Fruit fly (Drosophila melanogaster) whole organism, pupa: ENCODE measurements around the gene CG5071.

Experiments
- CG10348 ChIP-seq: fragments of 200-800 bp; sonication (Bioruptor generic); IDR thresholded peaks from 2 replicates; pipeline ENCODE4 v1.3.6; 2022; ENCODE audit warnings: missing biosample characterization, missing genetic modification characterization
- CG14655 ChIP-seq: fragments of 200-800 bp; sonication (Bioruptor generic); optimal IDR thresholded peaks from 3 replicates; lab custom pipeline; 2017; ENCODE audit warnings: mild to moderate bottlenecking, missing biosample characterization, missing genetic modification reagents, missing genetic modification characterization
- CG34367 ChIP-seq: fragments of 200-800 bp; sonication (Bioruptor generic); optimal IDR thresholded peaks from 2 replicates; lab custom pipeline; 2018; ENCODE audit warnings: missing biosample characterization, mild to moderate bottlenecking, missing genetic modification characterization
- CG8159 ChIP-seq: fragments of 200-800 bp; sonication (Bioruptor generic); optimal IDR thresholded peaks from 3 replicates; lab custom pipeline; 2018; ENCODE audit warnings: missing biosample characterization, mild to moderate bottlenecking, missing genetic modification characterization, moderate library complexity
- CG8301 ChIP-seq: fragments of 200-800 bp; sonication (Bioruptor generic); optimal IDR thresholded peaks from 2 replicates; lab custom pipeline; 2018; ENCODE audit warnings: missing biosample characterization, mild to moderate bottlenecking, missing genetic modification characterization
- CG9948 ChIP-seq: fragments of 200-800 bp; sonication (Bioruptor generic); optimal IDR thresholded peaks from 2 replicates; lab custom pipeline; 2018; ENCODE audit warnings: missing biosample characterization, mild to moderate bottlenecking, missing genetic modification characterization, moderate library complexity
- D1 ChIP-seq: fragments of 200-800 bp; sonication (Bioruptor generic); optimal IDR thresholded peaks from 2 replicates; lab custom pipeline; 2018; ENCODE audit warnings: missing biosample characterization, mild to moderate bottlenecking, missing genetic modification characterization, moderate library complexity
- EcR ChIP-seq: fragments of 200-800 bp; sonication (Bioruptor generic); optimal IDR thresholded peaks from 3 replicates; lab custom pipeline; 2019; ENCODE audit warnings: missing biosample characterization, missing genetic modification characterization, mild to moderate bottlenecking, moderate library complexity, missing genetic modification reagents
- Ets98B ChIP-seq: fragments of 200-800 bp; sonication (Bioruptor generic); IDR thresholded peaks from 2 replicates; pipeline ENCODE4 v1.3.6; 2022; ENCODE audit warnings: missing biosample characterization, missing genetic modification characterization
- Pif1A ChIP-seq: fragments of 200-800 bp; sonication (Bioruptor generic); optimal IDR thresholded peaks from 3 replicates; lab custom pipeline; 2016; ENCODE audit warnings: missing biosample characterization, missing genetic modification characterization
- Pif1B ChIP-seq: fragments of 200-800 bp; sonication (Bioruptor generic); optimal IDR thresholded peaks from 3 replicates; lab custom pipeline; 2016; ENCODE audit warnings: missing biosample characterization, missing genetic modification characterization
- Snoo ChIP-seq: fragments of 200-800 bp; sonication (Bioruptor generic); optimal IDR thresholded peaks from 3 replicates; lab custom pipeline; 2017; ENCODE audit warnings: missing biosample characterization, mild to moderate bottlenecking, missing genetic modification characterization, inconsistent platforms
- fd96Ca ChIP-seq: fragments of 200-800 bp; sonication (Bioruptor generic); IDR thresholded peaks from 3 replicates; pipeline ENCODE4 v1.3.6; 2022; ENCODE audit warnings: missing biosample characterization, missing genetic modification characterization
- rn ChIP-seq: fragments of 200-800 bp; sonication (Bioruptor generic); IDR thresholded peaks from 2 replicates; pipeline ENCODE4 v1.3.6; 2022; ENCODE audit warnings: missing biosample characterization, missing genetic modification characterization

dm6 chr3R:25589168-25589567 lies 29.0 kb upstream of the CG5071 start:
- TF ChIP-seq CG10348 (GFP tag; lab: Robert Waterston, UW) (no peak), Pif1A (no peak), Snoo (tag; lab: Kevin White, UChicago) (no peak), fd96Ca (GFP tag; lab: Robert Waterston, UW) (no peak), CG34367 (tag; lab: Kevin White, UChicago) (no peak), CG9948 (tag; lab: Kevin White, UChicago) (no peak), CG8159 (tag; lab: Kevin White, UChicago) (no peak), CG8301 (no peak), Ets98B (GFP tag; lab: Robert Waterston, UW) (no peak), CG14655 (no peak), rn (GFP tag; lab: Robert Waterston, UW) (no peak), D1 (tag; lab: Kevin White, UChicago) (no peak), EcR (no peak), Pif1B (GFP tag; lab: Kevin White, UChicago) (no peak)
